Fruit fly (Drosophila melanogaster) whole organism, wandering third instar larva: Measurements from ENCODE around the gene bbg.

Experiments used
- Abd-B ChIP-seq: fragments of >200 bp; optimal IDR thresholded peaks from 2 replicates; lab custom pipeline; 2017; ENCODE audit warnings: missing biosample characterization, missing genetic modification characterization
- CG9705 ChIP-seq: fragments of 200-800 bp; sonication (Bioruptor generic); optimal IDR thresholded peaks from 2 replicates; lab custom pipeline; 2018; ENCODE audit warnings: missing biosample characterization, mild to moderate bottlenecking, missing genetic modification characterization
- CrebA ChIP-seq: fragments of 200-800 bp; sonication (Bioruptor generic); optimal IDR thresholded peaks from 2 replicates; lab custom pipeline; 2016; ENCODE audit warnings: missing biosample characterization, mild to moderate bottlenecking, missing genetic modification characterization, borderline replicate concordance
- Dfd ChIP-seq: fragments of >200 bp; optimal IDR thresholded peaks from 2 replicates; lab custom pipeline; 2017; ENCODE audit warnings: missing biosample characterization, missing genetic modification characterization
- GATAd ChIP-seq: sonication (Bioruptor generic); optimal IDR thresholded peaks from 2 replicates; lab custom pipeline; 2016; ENCODE audit warnings: missing biosample characterization, missing genetic modification characterization
- HLH106 ChIP-seq: fragments of 200-800 bp; optimal IDR thresholded peaks from 3 replicates; lab custom pipeline; 2019; ENCODE audit warnings: missing biosample characterization, mild to moderate bottlenecking, missing genetic modification characterization, moderate library complexity
- Hnf4 ChIP-seq: fragments of 200-800 bp; sonication (Bioruptor generic); optimal IDR thresholded peaks from 2 replicates; lab custom pipeline; 2016; ENCODE audit warnings: missing biosample characterization, mild to moderate bottlenecking, missing genetic modification characterization
- Hr78 ChIP-seq: fragments of >200 bp; optimal IDR thresholded peaks from 2 replicates; lab custom pipeline; 2017; ENCODE audit warnings: missing biosample characterization, missing genetic modification characterization
- Hr83 ChIP-seq: fragments of 200-300 bp; sonication (Bioruptor generic); optimal IDR thresholded peaks from 2 replicates; lab custom pipeline; 2016; ENCODE audit warnings: missing biosample characterization, mild to moderate bottlenecking, missing genetic modification characterization, moderate library complexity; ENCODE audit not compliant: poor library complexity, severe bottlenecking
- Jra ChIP-seq: sonication (Bioruptor generic); optimal IDR thresholded peaks from 2 replicates; lab custom pipeline; 2016; ENCODE audit warnings: missing biosample characterization, missing genetic modification characterization
- Mio ChIP-seq: sonication (Bioruptor generic); optimal IDR thresholded peaks from 2 replicates; lab custom pipeline; 2016; ENCODE audit warnings: missing biosample characterization, missing genetic modification characterization
- Myc ChIP-seq: fragments of >200 bp; optimal IDR thresholded peaks from 2 replicates; lab custom pipeline; 2017
- N ChIP-seq: fragments of >200 bp; optimal IDR thresholded peaks from 2 replicates; lab custom pipeline; 2018; ENCODE audit warnings: missing biosample characterization, missing external identifiers, missing genetic modification characterization
- OdsH ChIP-seq: fragments of 200-800 bp; sonication (Bioruptor generic); optimal IDR thresholded peaks from 2 replicates; lab custom pipeline; 2016; ENCODE audit warnings: missing biosample characterization, mild to moderate bottlenecking, missing genetic modification characterization
- Rel ChIP-seq, 2 experiments: fragments of 200-800 bp; sonication (Bioruptor generic) in 1 of 2; optimal IDR thresholded peaks; 2 replicates in 1 of 2; 3 replicates in 1 of 2; lab custom pipeline; 2016 to 2019; ENCODE audit warnings: mild to moderate bottlenecking in 2 of 2, missing biosample characterization in 2 of 2, missing genetic modification characterization in 2 of 2, moderate library complexity in 1 of 2
- Sp1 ChIP-seq: fragments of 200-800 bp; sonication (Bioruptor generic); optimal IDR thresholded peaks from 3 replicates; lab custom pipeline; 2019; ENCODE audit warnings: missing biosample characterization, mild to moderate bottlenecking, missing genetic modification characterization, moderate library complexity
- br ChIP-seq: fragments of 200-800 bp; sonication (Bioruptor generic); optimal IDR thresholded peaks from 2 replicates; lab custom pipeline; 2016; ENCODE audit warnings: missing biosample characterization, missing genetic modification characterization
- brk ChIP-seq: fragments of 200-800 bp; sonication (Bioruptor generic); optimal IDR thresholded peaks from 2 replicates; lab custom pipeline; 2016; ENCODE audit warnings: missing biosample characterization, mild to moderate bottlenecking, missing genetic modification characterization
- dl ChIP-seq, 2 experiments: fragments of 175-275, 200-275 bp in 1 of 2; fragments of 200-275 bp in 1 of 2; sonication (Bioruptor generic); optimal IDR thresholded peaks; lab custom pipeline; 2018; ENCODE audit warnings: mild to moderate bottlenecking in 2 of 2, missing biosample characterization in 2 of 2, missing genetic modification characterization in 2 of 2, moderate library complexity in 2 of 2; ENCODE audit not compliant: partially characterized antibody in 2 of 2, insufficient read depth in 1 of 2
- dmrt93B ChIP-seq: fragments of 200-800 bp; sonication (Bioruptor generic); optimal IDR thresholded peaks from 2 replicates; lab custom pipeline; 2018; ENCODE audit warnings: missing biosample characterization, mild to moderate bottlenecking, missing genetic modification characterization
- dsf ChIP-seq: sonication (Bioruptor generic); optimal IDR thresholded peaks from 2 replicates; lab custom pipeline; 2016; ENCODE audit warnings: missing biosample characterization, missing genetic modification characterization, borderline replicate concordance
- ey ChIP-seq: fragments of 200-800 bp; sonication (Bioruptor generic); optimal IDR thresholded peaks from 2 replicates; lab custom pipeline; 2016; ENCODE audit warnings: missing biosample characterization, missing genetic modification characterization
- foxo ChIP-seq, 2 experiments: fragments of 200-800 bp; sonication (Bioruptor generic); optimal IDR thresholded peaks; 2 replicates in 1 of 2; 3 replicates in 1 of 2; lab custom pipeline; 2016 to 2017; ENCODE audit warnings: missing biosample characterization in 2 of 2, missing genetic modification characterization in 2 of 2
- fru ChIP-seq: fragments of 200-800 bp; sonication (Bioruptor generic); optimal IDR thresholded peaks from 3 replicates; lab custom pipeline; 2016; ENCODE audit warnings: missing biosample characterization, mild to moderate bottlenecking, missing genetic modification characterization
- h ChIP-seq: fragments of 200-800 bp; sonication (Bioruptor generic); optimal IDR thresholded peaks from 3 replicates; lab custom pipeline; 2016; ENCODE audit warnings: missing biosample characterization, mild to moderate bottlenecking, missing genetic modification characterization
- lola ChIP-seq: fragments of >200 bp; optimal IDR thresholded peaks from 2 replicates; lab custom pipeline; 2017; ENCODE audit warnings: missing biosample characterization, missing genetic modification characterization
- pan ChIP-seq: fragments of >200 bp; optimal IDR thresholded peaks from 2 replicates; lab custom pipeline; 2017
- psq ChIP-seq: fragments of 200-800 bp; sonication (Bioruptor generic); optimal IDR thresholded peaks from 3 replicates; lab custom pipeline; 2017; ENCODE audit warnings: missing biosample characterization, mild to moderate bottlenecking, missing genetic modification characterization, moderate library complexity
- rgr ChIP-seq: fragments of 200-800 bp; sonication (Bioruptor generic); optimal IDR thresholded peaks from 3 replicates; lab custom pipeline; 2016; ENCODE audit warnings: missing biosample characterization, mild to moderate bottlenecking, missing genetic modification characterization
- sage ChIP-seq: fragments of 200-800 bp; sonication (Bioruptor generic); optimal IDR thresholded peaks from 2 replicates; lab custom pipeline; 2016; ENCODE audit warnings: missing biosample characterization, mild to moderate bottlenecking, missing genetic modification characterization
- sv ChIP-seq: fragments of 200-800 bp; sonication (Bioruptor generic); optimal IDR thresholded peaks from 3 replicates; lab custom pipeline; 2016; ENCODE audit warnings: missing biosample characterization, missing genetic modification characterization
- tai ChIP-seq: sonication (Bioruptor generic); optimal IDR thresholded peaks from 2 replicates; lab custom pipeline; 2016; ENCODE audit warnings: missing biosample characterization, missing genetic modification characterization

bbg gene

DNA sequence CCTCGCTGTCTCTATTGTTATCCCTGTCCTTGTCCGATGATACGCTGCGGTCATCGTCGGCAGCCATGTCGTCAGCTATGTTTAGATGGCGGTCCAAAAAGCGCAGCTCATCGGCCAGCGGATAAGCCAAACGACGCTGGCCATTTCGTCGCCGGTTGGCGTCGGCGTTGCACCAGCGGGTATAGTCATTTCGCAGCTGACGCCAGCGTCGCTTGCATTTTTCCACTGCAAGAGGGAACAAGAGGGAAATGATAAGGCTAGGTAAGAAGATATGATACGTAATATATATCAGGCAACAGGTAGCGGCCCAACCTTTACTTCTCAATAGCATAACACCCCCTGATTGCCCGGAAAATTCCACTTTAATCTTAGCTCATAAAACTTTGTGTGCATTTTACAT lies 129.5 kb downstream of the bbg start:
- TF ChIP-seq OdsH (GFP tag; lab: Kevin White, UChicago) = no peak
- no peak for TF ChIP-seq Hr83 (GFP tag; lab: Kevin White, UChicago)
- TF ChIP-seq Hnf4 (GFP tag; lab: Kevin White, UChicago) = no peak
- no peak for TF ChIP-seq pan (lab: Kevin White, UChicago)
- no peak for TF ChIP-seq ey (GFP tag; lab: Kevin White, UChicago)
- no peak for TF ChIP-seq CrebA
- TF ChIP-seq foxo (GFP tag; optimal IDR thresholded peaks at IDR 0.05; lab: Kevin White, UChicago) = no peak
- no peak for TF ChIP-seq N (GFP tag; lab: Kevin White, UChicago)
- no peak for TF ChIP-seq Hr78 (GFP tag; lab: Kevin White, UChicago)
- no peak for TF ChIP-seq fru
- no peak for TF ChIP-seq psq (GFP tag; lab: Kevin White, UChicago)
- TF ChIP-seq dsf (GFP tag; lab: Kevin White, UChicago) = no peak
- no peak for TF ChIP-seq brk
- TF ChIP-seq tai (GFP tag; lab: Kevin White, UChicago) = no peak
- TF ChIP-seq Mio (GFP tag; lab: Kevin White, UChicago) = no peak
- TF ChIP-seq sv (GFP tag; lab: Kevin White, UChicago) = no peak
- TF ChIP-seq Abd-B (GFP tag; lab: Kevin White, UChicago) = no peak
- no peak for TF ChIP-seq Jra
- no peak for TF ChIP-seq dl (GFP tag; optimal IDR thresholded peaks at IDR 0.05; lab: Kevin White, UChicago; ENCODE audit: insufficient read depth in 1 of 2, partially characterized antibody in 2 of 2)

- TF ChIP-seq tai (GFP tag; lab: Kevin White, UChicago) = no peak
- TF ChIP-seq Sp1 (GFP tag; lab: Kevin White, UChicago) = peak; percentile 9
- TF ChIP-seq rgr (GFP tag; lab: Kevin White, UChicago) = peak; percentile 10
- TF ChIP-seq CrebA = peak; percentile 20
- no peak for TF ChIP-seq psq (GFP tag; lab: Kevin White, UChicago)
- TF ChIP-seq Rel (GFP tag; optimal IDR thresholded peaks at IDR 0.05; lab: Kevin White, UChicago) = no peak
- TF ChIP-seq Rel (tag; optimal IDR thresholded peaks at IDR 0.05; lab: Kevin White, UChicago) = peak; percentile 97
- TF ChIP-seq ey (GFP tag; lab: Kevin White, UChicago) = no peak
- no peak for TF ChIP-seq dmrt93B
Observed at dm6 chr3L:14402632-14403031, 133.4 kb downstream of the bbg start, which contains the start of gene CG3868. Gene CG3868, minus strand, starts transcription at chr3L:14402725.

DNA sequence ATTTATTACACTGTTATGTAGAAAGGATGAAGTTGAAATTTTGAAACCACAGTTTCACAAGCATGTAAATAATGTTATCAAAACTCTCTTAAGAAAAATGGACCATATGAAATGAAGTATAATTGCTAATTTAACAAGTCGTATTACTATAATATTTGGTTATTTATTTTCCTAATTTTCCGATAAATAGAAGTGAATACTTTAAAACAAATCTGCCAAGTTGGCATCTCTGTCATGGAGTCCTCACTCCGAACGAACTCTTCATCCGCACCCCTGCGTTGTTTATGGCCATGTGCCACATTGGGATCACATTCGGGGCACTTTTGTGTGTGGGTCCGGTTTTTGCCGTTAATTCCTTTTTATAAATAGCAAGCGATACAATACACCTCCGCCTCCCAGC lies 136.2 kb downstream of the bbg start:
- TF ChIP-seq CG9705 (GFP tag; lab: Kevin White, UChicago) (no peak), dsf (GFP tag; lab: Kevin White, UChicago) (no peak), Hr78 (GFP tag; lab: Kevin White, UChicago) (no peak), Hr83 (GFP tag; lab: Kevin White, UChicago) (no peak), fru (no peak), tai (GFP tag; lab: Kevin White, UChicago) (no peak), br (GFP tag; lab: Kevin White, UChicago) (no peak), h (GFP tag; lab: Kevin White, UChicago) (no peak), foxo (GFP tag; optimal IDR thresholded peaks at IDR 0.05; lab: Kevin White, UChicago) (no peak), dl (GFP tag; optimal IDR thresholded peaks at IDR 0.05; lab: Kevin White, UChicago; ENCODE audit: insufficient read depth in 1 of 2, partially characterized antibody in 2 of 2) (no peak), GATAd (GFP tag; lab: Kevin White, UChicago) (no peak), sv (GFP tag; lab: Kevin White, UChicago) (no peak), Myc (no peak), Rel (GFP tag; optimal IDR thresholded peaks at IDR 0.05; lab: Kevin White, UChicago) (no peak), Rel (tag; optimal IDR thresholded peaks at IDR 0.05; lab: Kevin White, UChicago) (no peak)

DNA sequence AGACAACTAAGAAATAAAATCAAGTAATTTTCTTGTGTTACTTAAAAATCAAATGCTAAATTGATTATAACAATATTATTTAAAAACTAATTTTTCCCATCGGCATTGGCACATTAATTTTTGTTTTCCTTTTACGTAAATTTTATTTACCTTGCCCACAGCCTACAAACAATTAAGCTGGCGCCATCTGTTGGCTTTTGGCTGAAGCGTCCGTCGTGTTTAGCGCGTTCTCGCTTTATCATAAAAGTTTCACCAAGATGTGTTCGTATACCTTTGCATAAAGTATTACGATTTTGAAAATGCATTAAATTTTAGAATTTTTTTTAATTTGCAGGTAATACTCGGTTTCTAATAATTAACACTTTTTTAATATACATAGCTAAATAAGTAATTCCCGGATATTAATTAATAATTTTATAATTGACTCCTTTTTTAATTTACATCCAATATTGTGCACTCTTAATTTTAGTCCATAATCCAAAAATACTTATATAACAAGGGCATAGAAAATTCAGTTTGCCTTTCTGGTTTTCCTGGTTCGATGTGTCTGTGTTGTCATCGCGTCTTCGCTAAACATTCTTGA lies 139.0 kb downstream of the bbg start:
- TF ChIP-seq Sp1 (GFP tag; lab: Kevin White, UChicago) = no peak
- TF ChIP-seq dsf (GFP tag; lab: Kevin White, UChicago) = no peak
- TF ChIP-seq Hr83 (GFP tag; lab: Kevin White, UChicago) = no peak
- TF ChIP-seq brk = no peak
- TF ChIP-seq CrebA = no peak
- no peak for TF ChIP-seq HLH106 (tag; lab: Kevin White, UChicago)
- TF ChIP-seq sage (GFP tag; lab: Kevin White, UChicago) = no peak
- TF ChIP-seq Jra = no peak
- TF ChIP-seq Dfd (GFP tag; lab: Kevin White, UChicago) = no peak
- TF ChIP-seq GATAd (GFP tag; lab: Kevin White, UChicago) = no peak
- TF ChIP-seq Myc = no peak
- no peak for TF ChIP-seq pan (lab: Kevin White, UChicago)
- no peak for TF ChIP-seq lola (GFP tag; lab: Kevin White, UChicago)
- no peak for TF ChIP-seq dl (GFP tag; optimal IDR thresholded peaks at IDR 0.05; lab: Kevin White, UChicago; ENCODE audit: insufficient read depth in 1 of 2, partially characterized antibody in 2 of 2)
- TF ChIP-seq h (GFP tag; lab: Kevin White, UChicago) = no peak
- no peak for TF ChIP-seq rgr (GFP tag; lab: Kevin White, UChicago)
- no peak for TF ChIP-seq Hnf4 (GFP tag; lab: Kevin White, UChicago)
- TF ChIP-seq, all 38 proteins: peak for 0
